Worm (Caenorhabditis elegans): Measurements from ENCODE around the gene srw-7.

DNA sequence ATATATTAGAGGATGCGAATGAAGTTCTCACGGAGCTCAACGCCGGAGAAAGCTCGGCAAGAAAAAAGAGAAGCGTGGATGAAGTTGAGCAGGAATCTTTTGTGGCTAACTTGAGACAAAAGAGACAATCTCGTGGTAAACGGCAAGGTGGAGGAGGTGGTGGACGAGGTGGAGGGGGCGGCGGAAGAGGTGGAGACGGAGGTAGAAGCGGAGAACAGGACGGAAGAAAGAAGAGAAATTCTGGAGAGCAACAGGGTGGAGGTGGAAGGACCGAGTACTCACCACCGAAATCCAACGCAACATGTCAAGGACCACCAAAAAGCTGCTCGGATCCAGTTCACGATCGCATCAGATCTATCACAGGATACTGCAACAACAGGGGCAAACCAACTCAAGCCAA, 15.6 kb upstream of the srw-7 start:
- TF ChIP-seq ceh-9 (tag; optimal IDR thresholded peaks at IDR 0.05) (no peak), rnt-1 (tag; optimal IDR thresholded peaks at IDR 0.05) (no peak), fkh-10 (GFP tag; optimal IDR thresholded peaks at IDR 0.05) (no peak), tbx-2 (tag; optimal IDR thresholded peaks at IDR 0.05) (no peak), C38D4.7 (GFP tag; optimal IDR thresholded peaks at IDR 0.05) (no peak), npax-4 (tag; optimal IDR thresholded peaks at IDR 0.05) (no peak), elt-2 (tag; optimal IDR thresholded peaks at IDR 0.05) (no peak), ets-4 (tag; optimal IDR thresholded peaks at IDR 0.05) (no peak), ztf-16 (tag; optimal IDR thresholded peaks at IDR 0.05) (no peak)
